Fruit fly (Drosophila melanogaster): ENCODE results near the gene Eig71Eh.

The Eig71Eh gene

DNA sequence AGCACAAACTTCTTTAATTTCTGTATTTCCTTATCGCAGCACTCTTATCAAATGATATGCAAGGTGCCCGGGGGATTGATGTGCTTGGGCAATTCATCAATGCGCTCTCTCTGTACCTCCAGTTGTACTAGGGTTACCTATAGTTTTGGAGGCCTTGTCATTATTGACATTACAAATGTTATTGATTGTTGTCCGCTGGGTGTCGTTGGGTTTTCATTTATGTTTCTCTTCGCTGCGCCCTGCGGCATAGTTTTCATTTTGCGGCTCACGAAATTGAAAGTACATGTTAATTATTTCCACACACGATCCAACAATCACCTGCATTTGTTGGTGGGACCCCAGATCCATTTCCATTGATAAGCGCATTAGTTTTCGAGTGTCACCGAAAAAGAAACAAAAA is 47.0 kb upstream of the Eig71Eh start (continued):
- TF ChIP-seq CG17328 (GFP tag; IDR thresholded peaks at IDR 0.05) (no peak), corto (GFP tag; optimal IDR thresholded peaks at IDR 0.05) (no peak), slou (GFP tag; optimal IDR thresholded peaks at IDR 0.05) (no peak), mam (GFP tag; optimal IDR thresholded peaks at IDR 0.05) (no peak), Hmr (GFP tag; optimal IDR thresholded peaks at IDR 0.05) (no peak), Lhr (GFP tag; optimal IDR thresholded peaks at IDR 0.05) (no peak), CG1233 (GFP tag; optimal IDR thresholded peaks at IDR 0.05) (peak; percentile 39), CG3995 (GFP tag; optimal IDR thresholded peaks at IDR 0.05) (no peak), vfl (GFP tag; optimal IDR thresholded peaks at IDR 0.05) (no peak), CG12744 (GFP tag; optimal IDR thresholded peaks at IDR 0.05) (no peak), Ssrp (tag; optimal IDR thresholded peaks at IDR 0.05) (no peak), HLH3B (GFP tag; IDR thresholded peaks at IDR 0.05) (no peak), CG32767 (GFP tag; IDR thresholded peaks at IDR 0.05) (no peak), Awh (GFP tag; IDR thresholded peaks at IDR 0.05) (peak; percentile 54; the same call in 1 of the 2 replicates), CG7271 (tag; optimal IDR thresholded peaks at IDR 0.05) (no peak), tgo (GFP tag; IDR thresholded peaks at IDR 0.05) (no peak), ems (GFP tag; optimal IDR thresholded peaks at IDR 0.05) (no peak), pan (optimal IDR thresholded peaks at IDR 0.05) (no peak), pan (GFP tag; optimal IDR thresholded peaks at IDR 0.05 in 1 of 2, IDR thresholded peaks at IDR 0.05 in 1 of 2) (peak in 1 of 2 experiments; percentile 29), pros (GFP tag; optimal IDR thresholded peaks at IDR 0.05) (no peak), Bteb2 (GFP tag; optimal IDR thresholded peaks at IDR 0.05) (no peak), hbn (GFP tag; IDR thresholded peaks at IDR 0.05; ENCODE audit: partially characterized antibody) (no peak), usp (GFP tag; optimal IDR thresholded peaks at IDR 0.05) (no peak), CG17802 (tag; optimal IDR thresholded peaks at IDR 0.05) (no peak), sens (GFP tag) (peak; percentile 80), Atf3 (GFP tag; optimal IDR thresholded peaks at IDR 0.05) (no peak), CG4854 (GFP tag; optimal IDR thresholded peaks at IDR 0.05) (no peak), CG12299 (tag; optimal IDR thresholded peaks at IDR 0.05) (no peak), CG8765 (GFP tag; IDR thresholded peaks at IDR 0.05) (no peak), oc (tag; optimal IDR thresholded peaks at IDR 0.05) (peak; percentile 28), bbx (GFP tag; IDR thresholded peaks at IDR 0.05; ENCODE audit: partially characterized antibody) (no peak), fu2 (GFP tag; optimal IDR thresholded peaks at IDR 0.05) (no peak), tap (tag; optimal IDR thresholded peaks at IDR 0.05) (no peak), Rx (GFP tag; IDR thresholded peaks at IDR 0.05) (no peak), CG1024 (GFP tag; IDR thresholded peaks at IDR 0.05) (no peak), CG16779 (GFP tag; IDR thresholded peaks at IDR 0.05) (no peak), CG10543 (GFP tag; optimal IDR thresholded peaks at IDR 0.05) (peak; percentile 34), prd (optimal IDR thresholded peaks at IDR 0.05) (no peak), prd (GFP tag; IDR thresholded peaks at IDR 0.05) (no peak), CG2889 (GFP tag; IDR thresholded peaks at IDR 0.05) (no peak), CG10462 (GFP tag; optimal IDR thresholded peaks at IDR 0.05) (no peak), zen2 (GFP tag; IDR thresholded peaks at IDR 0.05; ENCODE audit: partially characterized antibody) (no peak), Atf6 (GFP tag; IDR thresholded peaks at IDR 0.05) (no peak), ci (GFP tag; IDR thresholded peaks at IDR 0.05) (no peak; the same call in 2 of the 3 replicates), CG2678 (tag; optimal IDR thresholded peaks at IDR 0.05) (peak; percentile 28), Abd-B (GFP tag; optimal IDR thresholded peaks at IDR 0.05) (no peak), nerfin-1 (tag; optimal IDR thresholded peaks at IDR 0.05) (no peak), Myb (GFP tag; optimal IDR thresholded peaks at IDR 0.05) (no peak), danr (GFP tag; IDR thresholded peaks at IDR 0.05) (no peak), Dbx (GFP tag; IDR thresholded peaks at IDR 0.05) (no peak), CG17568 (GFP tag; optimal IDR thresholded peaks at IDR 0.05) (no peak), Vsx1 (GFP tag; optimal IDR thresholded peaks at IDR 0.05) (peak; percentile 26), CG4707 (GFP tag; optimal IDR thresholded peaks at IDR 0.05) (no peak)

Data from whole organism, embryonic.